Fruit fly (Drosophila melanogaster) S2 (cell line): ENCODE results near the gene CG42536.

Source experiments
- CG8478 ChIP-seq: fragments of >200 bp; optimal IDR thresholded peaks from 2 replicates; lab custom pipeline; 2018
- CTCF ChIP-seq, 2 experiments: fragments of >200 bp; optimal IDR thresholded peaks; 2 replicates each; lab custom pipeline; 2018

DNA sequence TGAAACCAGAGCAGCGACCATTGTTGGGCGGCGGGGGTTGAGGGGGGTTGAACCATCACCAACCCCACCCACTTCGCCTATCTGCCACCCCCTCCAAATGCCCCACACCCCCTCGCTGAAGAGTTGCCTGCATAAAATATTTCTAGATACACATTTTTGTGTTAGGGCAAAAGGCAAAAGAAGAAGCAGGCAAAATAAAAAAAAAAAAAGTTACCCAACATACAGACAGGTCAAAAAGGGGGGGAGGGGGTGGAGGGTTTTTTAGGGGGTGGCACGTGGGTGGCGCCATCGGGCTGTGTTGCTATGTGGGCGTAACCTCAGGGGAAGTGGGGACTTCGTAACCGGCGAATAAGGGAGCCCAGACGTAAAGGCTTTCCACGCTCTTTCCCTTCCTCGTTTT, 42.7 kb upstream of the CG42536 start:
- TF ChIP-seq CG8478 = no peak
- no peak for TF ChIP-seq CTCF (optimal IDR thresholded peaks at IDR 0.05; lab: Kevin White, UChicago)
